Worm (Caenorhabditis elegans) whole organism, L3 larva: ENCODE data around the gene set-31.

Experiments used
- ama-1 ChIP-seq: fragments of 150-350 bp; optimal IDR thresholded peaks from 2 replicates; lab custom pipeline; 2018
- ceh-82 ChIP-seq: fragments of 150-350 bp; optimal IDR thresholded peaks from 2 replicates; lab custom pipeline; 2014; ENCODE audit warnings: missing biosample characterization, missing genetic modification characterization
- elt-1 ChIP-seq: fragments of 150-350 bp; optimal IDR thresholded peaks from 2 replicates; lab custom pipeline; 2014; ENCODE audit warnings: missing biosample characterization, missing genetic modification characterization
- eor-1 ChIP-seq, 2 experiments: fragments of 150-350 bp; optimal IDR thresholded peaks; 2 replicates each; lab custom pipeline; 2014 to 2018; ENCODE audit warnings: missing biosample characterization in 2 of 2, missing genetic modification characterization in 2 of 2
- jun-1 ChIP-seq: fragments of 150-350 bp; optimal IDR thresholded peaks from 2 replicates; lab custom pipeline; 2014; ENCODE audit warnings: missing biosample characterization, missing genetic modification reagents, missing genetic modification characterization
- lin-15B ChIP-seq: fragments of 150-350 bp; optimal IDR thresholded peaks from 2 replicates; lab custom pipeline; 2014; ENCODE audit warnings: missing biosample characterization, missing genetic modification characterization
- nhr-11 ChIP-seq: fragments of 150-350 bp; optimal IDR thresholded peaks from 2 replicates; lab custom pipeline; 2014; ENCODE audit warnings: missing biosample characterization, missing genetic modification characterization
- nhr-23 ChIP-seq: fragments of 150-350 bp; optimal IDR thresholded peaks from 2 replicates; lab custom pipeline; 2014; ENCODE audit warnings: missing biosample characterization, missing genetic modification reagents, missing genetic modification characterization
- pha-4 ChIP-seq: fragments of 150-350 bp; optimal IDR thresholded peaks from 2 replicates; lab custom pipeline; 2014; ENCODE audit warnings: missing biosample characterization, missing genetic modification reagents, missing genetic modification characterization
- skn-1 ChIP-seq: fragments of 150-350 bp; optimal IDR thresholded peaks from 2 replicates; lab custom pipeline; 2014; ENCODE audit warnings: missing biosample characterization, missing genetic modification characterization
- snpc-4 ChIP-seq: fragments of 150-350 bp; optimal IDR thresholded peaks from 2 replicates; lab custom pipeline; 2014; ENCODE audit warnings: missing biosample characterization, missing genetic modification characterization
- unc-62 ChIP-seq: fragments of 150-350 bp; sonication (generic microtip); optimal IDR thresholded peaks from 4 replicates; lab custom pipeline; 2014; ENCODE audit warnings: missing biosample characterization, missing genetic modification reagents, missing genetic modification characterization

DNA sequence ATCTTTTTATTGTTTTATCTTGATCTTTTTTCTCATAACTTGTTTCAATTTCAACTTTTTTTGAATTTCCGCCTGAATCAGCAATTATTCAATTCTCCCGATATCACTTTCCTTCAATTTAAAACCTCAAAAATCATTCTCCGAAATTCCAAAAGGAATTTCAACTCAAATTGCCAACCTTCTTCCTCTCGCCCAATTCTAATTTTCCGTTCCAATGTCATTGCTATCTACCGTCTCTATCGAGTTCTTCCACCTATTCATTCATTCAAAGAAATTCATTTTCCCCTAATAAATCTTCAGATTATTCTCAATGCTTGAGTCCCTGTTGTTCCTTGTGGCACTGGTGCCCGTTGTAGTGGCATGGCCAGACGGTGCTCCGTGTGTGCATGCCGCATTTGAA lies 23.1 kb downstream of the set-31 start, which contains the start of gene F23B12.4:
- TF ChIP-seq lin-15B = no peak
- TF ChIP-seq snpc-4 (tag; lab: Kevin White, UChicago) = no peak
- TF ChIP-seq nhr-23 (tag; lab: Kevin White, UChicago) = no peak
- no peak for TF ChIP-seq jun-1 (tag; lab: Kevin White, UChicago)
- TF ChIP-seq ceh-82 = no peak
- TF ChIP-seq skn-1 = no peak
- TF ChIP-seq nhr-11 (tag; lab: Kevin White, UChicago) = no peak
- no peak for TF ChIP-seq pha-4 (tag; lab: Kevin White, UChicago)
- no peak for TF ChIP-seq elt-1 (tag; lab: Kevin White, UChicago)
- no peak for TF ChIP-seq ama-1 (lab: Kevin White, UChicago)
- TF ChIP-seq eor-1 (tag; optimal IDR thresholded peaks at IDR 0.05; lab: Kevin White, UChicago) = no peak
- no peak for TF ChIP-seq unc-62 (GFP tag; lab: Kevin White, UChicago)
